Worm (Caenorhabditis elegans): ENCODE results near the gene svh-11.

- no peak for TF ChIP-seq snpc-4 (tag; optimal IDR thresholded peaks at IDR 0.05)
- TF ChIP-seq dpl-1 (GFP tag; optimal IDR thresholded peaks at IDR 0.05) = no peak
- TF ChIP-seq ces-1 (GFP tag; optimal IDR thresholded peaks at IDR 0.05) = no peak
- TF ChIP-seq spr-1 (tag; optimal IDR thresholded peaks at IDR 0.05) = no peak
- TF ChIP-seq nhr-237 (tag; optimal IDR thresholded peaks at IDR 0.05) = no peak
- no peak for TF ChIP-seq set-16 (GFP tag; IDR thresholded peaks at IDR 0.05)
- TF ChIP-seq hlh-30 (tag; optimal IDR thresholded peaks at IDR 0.05; ENCODE audit: insufficient read depth) = no peak
Observed at ce11 chrV:2242630-2243029, 35.7 kb downstream of the svh-11 start, which contains the start of gene cyp-33C3.

All from whole organism, L4 larva.